Worm (Caenorhabditis elegans): ENCODE data around the gene F32D8.11.

DNA sequence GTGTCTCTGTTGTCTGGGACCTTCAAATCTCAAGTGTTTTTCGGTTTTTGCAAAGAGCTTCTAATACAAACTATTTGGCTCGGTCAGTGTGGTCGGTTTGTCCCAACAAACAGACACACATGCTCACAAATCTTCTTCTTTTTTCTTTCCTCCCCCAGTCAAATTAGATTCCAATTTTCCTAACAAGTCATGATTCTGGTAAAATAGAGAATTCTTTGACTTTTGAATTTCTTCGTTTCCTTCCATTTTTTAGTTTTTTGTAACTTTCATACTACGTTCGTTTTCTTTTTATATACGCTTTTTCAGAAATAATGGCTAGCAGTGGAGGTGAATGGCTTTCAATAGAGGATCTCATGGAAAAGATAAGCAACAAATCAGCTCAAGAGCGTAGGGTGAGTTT, 14.8 kb upstream of the F32D8.11 start, which contains the start of gene F32D8.15:
- no peak for TF ChIP-seq dmd-8 (GFP tag; IDR thresholded peaks at IDR 0.05)
- no peak for TF ChIP-seq snpc-4 (tag; optimal IDR thresholded peaks at IDR 0.05)
- TF ChIP-seq pha-4 (GFP tag; IDR thresholded peaks at IDR 0.05) = no peak
- no peak for TF ChIP-seq pha-4 (tag; optimal IDR thresholded peaks at IDR 0.05)
- TF ChIP-seq unc-62 (GFP tag; optimal IDR thresholded peaks at IDR 0.05 in 1 of 2) = no peak
- TF ChIP-seq unc-62 (tag; optimal IDR thresholded peaks at IDR 0.05) = no peak
